Worm (Caenorhabditis elegans) whole organism, L1 larva: ENCODE results near the gene tsp-1.

Experiments used
- C04F5.9 ChIP-seq: sonication (generic microtip); optimal IDR thresholded peaks from 2 replicates; lab custom pipeline; 2016; ENCODE audit warnings: missing genetic modification characterization, missing compliant biosample characterization
- C16A3.4 ChIP-seq: fragments of 150-350 bp; optimal IDR thresholded peaks from 2 replicates; lab custom pipeline; 2014; ENCODE audit warnings: missing biosample characterization, missing genetic modification characterization
- C34B4.2 ChIP-seq: sonication (generic microtip); optimal IDR thresholded peaks from 2 replicates; lab custom pipeline; 2017; ENCODE audit warnings: mild to moderate bottlenecking, missing genetic modification characterization, missing compliant biosample characterization
- F16B12.6 ChIP-seq: fragments of 150-350 bp; optimal IDR thresholded peaks from 2 replicates; lab custom pipeline; 2014; ENCODE audit warnings: missing biosample characterization, missing genetic modification characterization
- Y116A8C.19 ChIP-seq: sonication (generic microtip); optimal IDR thresholded peaks from 2 replicates; lab custom pipeline; 2016; ENCODE audit warnings: missing compliant biosample characterization, missing genetic modification characterization, borderline replicate concordance
- alr-1 ChIP-seq: fragments of 200-800 bp; sonication (Bioruptor generic); optimal IDR thresholded peaks from 2 replicates; lab custom pipeline; 2018; ENCODE audit warnings: borderline replicate concordance, mild to moderate bottlenecking, missing genetic modification characterization, missing compliant biosample characterization
- aly-2 ChIP-seq: fragments of 150-350 bp; optimal IDR thresholded peaks from 2 replicates; lab custom pipeline; 2014; ENCODE audit warnings: missing biosample characterization, missing genetic modification characterization
- ama-1 ChIP-seq: fragments of 150-350 bp; optimal IDR thresholded peaks from 2 replicates; lab custom pipeline; 2014
- blmp-1 ChIP-seq: fragments of 150-350 bp; optimal IDR thresholded peaks from 2 replicates; lab custom pipeline; 2014; ENCODE audit warnings: missing biosample characterization, missing genetic modification characterization
- ceh-82 ChIP-seq, 3 experiments: fragments of 150-350 bp in 1 of 3; sonication (generic microtip) in 2 of 3; optimal IDR thresholded peaks; 2 replicates each; lab custom pipeline; 2014 to 2017; ENCODE audit warnings: missing biosample characterization in 3 of 3, missing genetic modification characterization in 3 of 3
- dpl-1 ChIP-seq, 3 experiments: fragments of 150-350 bp in 2 of 3; sonication (generic microtip) in 1 of 3; optimal IDR thresholded peaks; 2 replicates each; lab custom pipeline; 2014 to 2017; ENCODE audit warnings: missing biosample characterization in 3 of 3, missing genetic modification characterization in 3 of 3, missing genetic modification reagents in 3 of 3
- efl-1 ChIP-seq, 4 experiments: fragments of 150-350 bp; optimal IDR thresholded peaks in 3 of 4; peaks in 1 of 4; 1 replicate in 1 of 4; 2 replicates in 3 of 4; lab custom pipeline; 2014; ENCODE audit warnings: missing biosample characterization in 2 of 4, missing genetic modification characterization in 2 of 4, missing genetic modification reagents in 2 of 4
- egl-27 ChIP-seq, 2 experiments: fragments of 150-350 bp in 1 of 2; sonication (generic microtip); optimal IDR thresholded peaks; 3 replicates each; lab custom pipeline; 2017 to 2018; ENCODE audit warnings: missing biosample characterization in 2 of 2, missing genetic modification characterization in 2 of 2, missing genetic modification reagents in 2 of 2
- elt-2 ChIP-seq: sonication (generic microtip); optimal IDR thresholded peaks from 2 replicates; lab custom pipeline; 2016; ENCODE audit warnings: missing genetic modification characterization, mild to moderate bottlenecking, inconsistent platforms, missing compliant biosample characterization, missing genetic modification reagents
- fkh-10 ChIP-seq: sonication (generic microtip); optimal IDR thresholded peaks from 2 replicates; lab custom pipeline; 2017; ENCODE audit warnings: missing biosample characterization, missing genetic modification reagents, missing genetic modification characterization
- fkh-4 ChIP-seq: sonication (generic microtip); optimal IDR thresholded peaks from 2 replicates; lab custom pipeline; 2016; ENCODE audit warnings: missing compliant biosample characterization, missing genetic modification characterization, borderline replicate concordance
- fos-1 ChIP-seq: fragments of 150-350 bp; optimal IDR thresholded peaks from 2 replicates; lab custom pipeline; 2014; ENCODE audit warnings: missing biosample characterization, missing genetic modification characterization
- hlh-17 ChIP-seq: fragments of 200-800 bp; sonication (Bioruptor generic); optimal IDR thresholded peaks from 2 replicates; lab custom pipeline; 2018; ENCODE audit warnings: missing genetic modification characterization, mild to moderate bottlenecking, missing compliant biosample characterization, moderate library complexity, borderline replicate concordance
- hlh-4 ChIP-seq: sonication (generic microtip); optimal IDR thresholded peaks from 2 replicates; lab custom pipeline; 2016; ENCODE audit warnings: mild to moderate bottlenecking, missing genetic modification characterization, missing compliant biosample characterization
- hpl-2 ChIP-seq: fragments of 150-350 bp; optimal IDR thresholded peaks from 2 replicates; lab custom pipeline; 2014; ENCODE audit warnings: missing biosample characterization, missing genetic modification reagents, missing genetic modification characterization
- irx-1 ChIP-seq: sonication (generic microtip); optimal IDR thresholded peaks from 2 replicates; lab custom pipeline; 2016; ENCODE audit warnings: missing genetic modification characterization, missing compliant biosample characterization
- jun-1 ChIP-seq: fragments of 150-350 bp; optimal IDR thresholded peaks from 2 replicates; lab custom pipeline; 2014; ENCODE audit warnings: missing biosample characterization, missing genetic modification reagents, missing genetic modification characterization
- lin-13 ChIP-seq: fragments of 150-350 bp; optimal IDR thresholded peaks from 2 replicates; lab custom pipeline; 2014; ENCODE audit warnings: missing biosample characterization, missing genetic modification reagents, missing genetic modification characterization
- lin-14 ChIP-seq: fragments of 200-800 bp; sonication (Bioruptor generic); optimal IDR thresholded peaks from 2 replicates; lab custom pipeline; 2018; ENCODE audit warnings: mild to moderate bottlenecking, missing genetic modification characterization, moderate library complexity, missing compliant biosample characterization
- lin-15B ChIP-seq: fragments of 150-350 bp; sonication (generic microtip); optimal IDR thresholded peaks from 3 replicates; lab custom pipeline; 2014; ENCODE audit warnings: missing biosample characterization, missing genetic modification characterization
- lin-35 ChIP-seq, 2 experiments: fragments of 150-350 bp; optimal IDR thresholded peaks; 2 replicates each; lab custom pipeline; 2014; ENCODE audit warnings: missing biosample characterization in 2 of 2, missing genetic modification characterization in 2 of 2, missing genetic modification reagents in 2 of 2
- lir-3 ChIP-seq: sonication (generic microtip); optimal IDR thresholded peaks from 2 replicates; lab custom pipeline; 2016; ENCODE audit warnings: mild to moderate bottlenecking, missing genetic modification characterization, moderate library complexity, missing compliant biosample characterization; ENCODE audit not compliant: poor library complexity
- lsy-2 ChIP-seq, 2 experiments: fragments of 150-350 bp; optimal IDR thresholded peaks; 2 replicates each; lab custom pipeline; 2014; ENCODE audit warnings: missing biosample characterization in 2 of 2, missing genetic modification characterization in 2 of 2
- mdl-1 ChIP-seq, 2 experiments: fragments of 150-350 bp; optimal IDR thresholded peaks; 2 replicates each; lab custom pipeline; 2014 to 2017; ENCODE audit warnings: missing biosample characterization in 2 of 2, missing genetic modification characterization in 2 of 2, inconsistent platforms in 1 of 2
- mef-2 ChIP-seq: fragments of 150-350 bp; optimal IDR thresholded peaks from 2 replicates; lab custom pipeline; 2014; ENCODE audit warnings: missing biosample characterization, missing genetic modification characterization
- nhr-12 ChIP-seq: sonication (generic microtip); optimal IDR thresholded peaks from 2 replicates; lab custom pipeline; 2017; ENCODE audit warnings: missing biosample characterization, missing genetic modification characterization
- nhr-19 ChIP-seq: fragments of 200-800 bp; sonication (Bioruptor generic); conservative IDR thresholded peaks from 2 replicates; pipeline ENCODE4 v1.3.6; 2022; ENCODE audit warnings: missing genetic modification characterization, missing compliant biosample characterization
- nhr-237 ChIP-seq: fragments of 150-350 bp; optimal IDR thresholded peaks from 2 replicates; lab custom pipeline; 2014; ENCODE audit warnings: missing biosample characterization, missing genetic modification characterization
- pax-3 ChIP-seq: fragments of 200-800 bp; sonication (Bioruptor generic); optimal IDR thresholded peaks from 2 replicates; lab custom pipeline; 2018; ENCODE audit warnings: mild to moderate bottlenecking, missing genetic modification characterization, moderate library complexity, missing compliant biosample characterization
- rnt-1 ChIP-seq: sonication (generic microtip); optimal IDR thresholded peaks from 2 replicates; lab custom pipeline; 2016; ENCODE audit warnings: mild to moderate bottlenecking, missing genetic modification characterization, moderate library complexity, missing compliant biosample characterization
- snpc-4 ChIP-seq: fragments of 150-350 bp; optimal IDR thresholded peaks from 2 replicates; lab custom pipeline; 2014; ENCODE audit warnings: missing biosample characterization, missing genetic modification characterization
- sup-37 ChIP-seq: fragments of 200-800 bp; sonication (Bioruptor generic); optimal IDR thresholded peaks from 2 replicates; lab custom pipeline; 2018; ENCODE audit warnings: mild to moderate bottlenecking, missing genetic modification characterization, missing compliant biosample characterization
- swsn-7 ChIP-seq: sonication (generic microtip); optimal IDR thresholded peaks from 2 replicates; lab custom pipeline; 2016; ENCODE audit warnings: missing genetic modification characterization, missing compliant biosample characterization
- tbx-2 ChIP-seq: sonication (generic microtip); optimal IDR thresholded peaks from 2 replicates; lab custom pipeline; 2016; ENCODE audit warnings: missing genetic modification characterization, missing compliant biosample characterization
- tlp-1 ChIP-seq: fragments of 150-350 bp; optimal IDR thresholded peaks from 2 replicates; lab custom pipeline; 2014; ENCODE audit warnings: missing biosample characterization, missing genetic modification characterization
- unc-62 ChIP-seq: fragments of 150-350 bp; optimal IDR thresholded peaks from 2 replicates; lab custom pipeline; 2014; ENCODE audit warnings: missing biosample characterization, missing genetic modification reagents, missing genetic modification characterization
- unc-86 ChIP-seq: sonication (generic microtip); optimal IDR thresholded peaks from 2 replicates; lab custom pipeline; 2016; ENCODE audit warnings: missing genetic modification characterization, missing compliant biosample characterization
- unc-98 ChIP-seq: fragments of 200-800 bp; sonication (Bioruptor generic); IDR thresholded peaks from 2 replicates; pipeline ENCODE4 v1.3.6; 2022; ENCODE audit warnings: missing genetic modification characterization, missing compliant biosample characterization
- vab-15 ChIP-seq: sonication (generic microtip); optimal IDR thresholded peaks from 2 replicates; lab custom pipeline; 2017; ENCODE audit warnings: missing genotype, mild to moderate bottlenecking, missing genetic modification characterization, missing compliant biosample characterization
- ztf-4 ChIP-seq: fragments of 150-350 bp; optimal IDR thresholded peaks from 2 replicates; lab custom pipeline; 2014; ENCODE audit warnings: missing biosample characterization, missing genetic modification characterization

The tsp-1 gene

ce11 chrIII:8201760-8202159, 37.5 kb downstream of the tsp-1 start (continued):
- TF ChIP-seq alr-1 (no peak), lir-3 (peak; percentile 19), blmp-1 (tag; lab: Kevin White, UChicago) (no peak), snpc-4 (no peak), jun-1 (tag; lab: Kevin White, UChicago) (no peak), C04F5.9 (tag; lab: Kevin White, UChicago) (no peak), ceh-82 (tag; optimal IDR thresholded peaks at IDR 0.05; lab: Kevin White, UChicago) (peak in 2 of 3 experiments; percentile 17 to 55), lin-15B (tag; lab: Kevin White, UChicago) (no peak), pax-3 (tag; lab: Kevin White, UChicago) (peak; percentile 42), lin-35 (GFP tag; optimal IDR thresholded peaks at IDR 0.05; lab: Kevin White, UChicago) (peak in 1 of 2 experiments; percentile 51), hlh-4 (tag; lab: Kevin White, UChicago) (no peak), fkh-4 (tag; lab: Kevin White, UChicago) (no peak), aly-2 (tag; lab: Kevin White, UChicago) (no peak), egl-27 (tag; optimal IDR thresholded peaks at IDR 0.05; lab: Kevin White, UChicago) (no peak), mdl-1 (tag; optimal IDR thresholded peaks at IDR 0.05; lab: Kevin White, UChicago) (no peak), hlh-17 (GFP tag; lab: Kevin White, UChicago) (no peak), lin-14 (GFP tag; lab: Kevin White, UChicago) (peak; percentile 94), irx-1 (tag; lab: Kevin White, UChicago) (no peak), rnt-1 (tag; lab: Kevin White, UChicago) (peak; percentile 45), efl-1 (optimal IDR thresholded peaks at IDR 0.05; lab: Kevin White, UChicago) (peak; percentile 46 to 48), efl-1 (GFP tag; optimal IDR thresholded peaks at IDR 0.05 in 1 of 2; lab: Kevin White, UChicago) (peak; percentile 38 to 86), F16B12.6 (tag; lab: Kevin White, UChicago) (peak; percentile 30), C34B4.2 (no peak), sup-37 (GFP tag; lab: Kevin White, UChicago) (no peak), hpl-2 (GFP tag; lab: Kevin White, UChicago) (no peak), dpl-1 (GFP tag; optimal IDR thresholded peaks at IDR 0.05; lab: Kevin White, UChicago) (peak in 1 of 3 experiments; percentile 32), nhr-237 (tag; lab: Kevin White, UChicago) (no peak), unc-98 (GFP tag; lab: Robert Waterston, UW) (0 out of 2 replicates have a peak, but pooled peaks have one; percentile 10), ama-1 (lab: Kevin White, UChicago) (no peak), swsn-7 (tag; lab: Kevin White, UChicago) (peak; percentile 56), tlp-1 (tag; lab: Kevin White, UChicago) (no peak), lsy-2 (tag; optimal IDR thresholded peaks at IDR 0.05; lab: Kevin White, UChicago) (peak; percentile 52 to 57), lin-13 (GFP tag; lab: Kevin White, UChicago) (no peak), tbx-2 (tag; lab: Kevin White, UChicago) (peak; percentile 55), fos-1 (tag; lab: Kevin White, UChicago) (no peak), elt-2 (tag; lab: Kevin White, UChicago) (no peak), C16A3.4 (tag; lab: Kevin White, UChicago) (no peak), mef-2 (no peak), nhr-19 (GFP tag; lab: Robert Waterston, UW) (peak; percentile 49), ztf-4 (tag; lab: Kevin White, UChicago) (peak; percentile 25), unc-62 (no peak), vab-15 (no peak), Y116A8C.19 (tag; lab: Kevin White, UChicago) (no peak), nhr-12 (no peak), unc-86 (peak; percentile 60), fkh-10 (GFP tag; lab: Kevin White, UChicago) (peak; percentile 30)
